Worm (Caenorhabditis elegans) whole organism, L1 larva: ENCODE measurements around the gene F54E7.9.

Source experiments
- C16A3.4 ChIP-seq: fragments of 150-350 bp; optimal IDR thresholded peaks from 2 replicates; lab custom pipeline; 2014; ENCODE audit warnings: missing biosample characterization, missing genetic modification characterization
- alr-1 ChIP-seq: fragments of 200-800 bp; sonication (Bioruptor generic); optimal IDR thresholded peaks from 2 replicates; lab custom pipeline; 2018; ENCODE audit warnings: borderline replicate concordance, mild to moderate bottlenecking, missing genetic modification characterization, missing compliant biosample characterization
- aly-2 ChIP-seq: fragments of 150-350 bp; optimal IDR thresholded peaks from 2 replicates; lab custom pipeline; 2014; ENCODE audit warnings: missing biosample characterization, missing genetic modification characterization
- ceh-8 ChIP-seq: fragments of 200-800 bp; sonication (Bioruptor generic); optimal IDR thresholded peaks from 2 replicates; lab custom pipeline; 2018; ENCODE audit warnings: mild to moderate bottlenecking, missing genetic modification characterization, moderate library complexity, missing compliant biosample characterization
- ceh-88 ChIP-seq: fragments of 200-800 bp; sonication (Bioruptor generic); IDR thresholded peaks from 2 replicates; pipeline ENCODE4 v1.3.6; 2022; ENCODE audit warnings: missing genetic modification characterization, missing compliant biosample characterization
- ceh-90 ChIP-seq: sonication (generic microtip); optimal IDR thresholded peaks from 2 replicates; lab custom pipeline; 2016; ENCODE audit warnings: missing genetic modification characterization, missing compliant biosample characterization
- dsc-1 ChIP-seq: sonication (generic microtip); optimal IDR thresholded peaks from 2 replicates; lab custom pipeline; 2016; ENCODE audit warnings: mild to moderate bottlenecking, missing genetic modification characterization, missing compliant biosample characterization
- efl-1 ChIP-seq, 4 experiments: fragments of 150-350 bp; optimal IDR thresholded peaks in 3 of 4; peaks in 1 of 4; 1 replicate in 1 of 4; 2 replicates in 3 of 4; lab custom pipeline; 2014; ENCODE audit warnings: missing biosample characterization in 2 of 4, missing genetic modification characterization in 2 of 4, missing genetic modification reagents in 2 of 4
- egl-13 ChIP-seq: sonication (generic microtip); optimal IDR thresholded peaks from 2 replicates; lab custom pipeline; 2016; ENCODE audit warnings: missing genotype, missing genetic modification reagents, missing genetic modification characterization, missing compliant biosample characterization
- ets-5 ChIP-seq: fragments of 200-800 bp; sonication (Bioruptor generic); IDR thresholded peaks from 2 replicates; pipeline ENCODE4 v1.3.6; 2022; ENCODE audit warnings: missing genetic modification characterization, missing compliant biosample characterization
- fkh-10 ChIP-seq: sonication (generic microtip); optimal IDR thresholded peaks from 2 replicates; lab custom pipeline; 2017; ENCODE audit warnings: missing biosample characterization, missing genetic modification reagents, missing genetic modification characterization
- fkh-4 ChIP-seq: sonication (generic microtip); optimal IDR thresholded peaks from 2 replicates; lab custom pipeline; 2016; ENCODE audit warnings: missing compliant biosample characterization, missing genetic modification characterization, borderline replicate concordance
- fkh-8 ChIP-seq: sonication (generic microtip); optimal IDR thresholded peaks from 2 replicates; lab custom pipeline; 2016; ENCODE audit warnings: mild to moderate bottlenecking, missing genetic modification characterization, missing compliant biosample characterization
- fos-1 ChIP-seq: fragments of 150-350 bp; optimal IDR thresholded peaks from 2 replicates; lab custom pipeline; 2014; ENCODE audit warnings: missing biosample characterization, missing genetic modification characterization
- grh-1 ChIP-seq: fragments of 200-800 bp; sonication (Bioruptor generic); IDR thresholded peaks from 2 replicates; pipeline ENCODE4 v1.3.6; 2022; ENCODE audit warnings: missing genetic modification reagents, missing genetic modification characterization, missing compliant biosample characterization
- hlh-17 ChIP-seq: fragments of 200-800 bp; sonication (Bioruptor generic); optimal IDR thresholded peaks from 2 replicates; lab custom pipeline; 2018; ENCODE audit warnings: missing genetic modification characterization, mild to moderate bottlenecking, missing compliant biosample characterization, moderate library complexity, borderline replicate concordance
- hlh-4 ChIP-seq: sonication (generic microtip); optimal IDR thresholded peaks from 2 replicates; lab custom pipeline; 2016; ENCODE audit warnings: mild to moderate bottlenecking, missing genetic modification characterization, missing compliant biosample characterization
- hpl-2 ChIP-seq: fragments of 150-350 bp; optimal IDR thresholded peaks from 2 replicates; lab custom pipeline; 2014; ENCODE audit warnings: missing biosample characterization, missing genetic modification reagents, missing genetic modification characterization
- jun-1 ChIP-seq: fragments of 150-350 bp; optimal IDR thresholded peaks from 2 replicates; lab custom pipeline; 2014; ENCODE audit warnings: missing biosample characterization, missing genetic modification reagents, missing genetic modification characterization
- lin-14 ChIP-seq: fragments of 200-800 bp; sonication (Bioruptor generic); optimal IDR thresholded peaks from 2 replicates; lab custom pipeline; 2018; ENCODE audit warnings: mild to moderate bottlenecking, missing genetic modification characterization, moderate library complexity, missing compliant biosample characterization
- lin-15B ChIP-seq: fragments of 150-350 bp; sonication (generic microtip); optimal IDR thresholded peaks from 3 replicates; lab custom pipeline; 2014; ENCODE audit warnings: missing biosample characterization, missing genetic modification characterization
- lsy-2 ChIP-seq, 2 experiments: fragments of 150-350 bp; optimal IDR thresholded peaks; 2 replicates each; lab custom pipeline; 2014; ENCODE audit warnings: missing biosample characterization in 2 of 2, missing genetic modification characterization in 2 of 2
- mab-9 ChIP-seq: fragments of 200-800 bp; sonication (Bioruptor generic); IDR thresholded peaks from 2 replicates; pipeline ENCODE4 v1.3.6; 2022; ENCODE audit warnings: missing genetic modification reagents, missing genetic modification characterization, missing compliant biosample characterization
- nhr-11 ChIP-seq: fragments of 150-350 bp; optimal IDR thresholded peaks from 2 replicates; lab custom pipeline; 2014; ENCODE audit warnings: missing biosample characterization, missing genetic modification characterization
- nhr-237 ChIP-seq: fragments of 150-350 bp; optimal IDR thresholded peaks from 2 replicates; lab custom pipeline; 2014; ENCODE audit warnings: missing biosample characterization, missing genetic modification characterization
- nhr-47 ChIP-seq: sonication (generic microtip); optimal IDR thresholded peaks from 2 replicates; lab custom pipeline; 2016; ENCODE audit warnings: mild to moderate bottlenecking, missing genetic modification characterization, moderate library complexity, missing compliant biosample characterization
- nhr-71 ChIP-seq: sonication (generic microtip); optimal IDR thresholded peaks from 2 replicates; lab custom pipeline; 2016; ENCODE audit warnings: mild to moderate bottlenecking, missing genetic modification characterization, moderate library complexity, missing compliant biosample characterization
- nhr-76 ChIP-seq: sonication (generic microtip); optimal IDR thresholded peaks from 2 replicates; lab custom pipeline; 2017; ENCODE audit warnings: missing biosample characterization, missing genetic modification characterization
- nhr-84 ChIP-seq: sonication (generic microtip); optimal IDR thresholded peaks from 2 replicates; lab custom pipeline; 2017; ENCODE audit warnings: missing biosample characterization, missing genetic modification characterization
- nhr-85 ChIP-seq: sonication (generic microtip); peaks from one replicate; lab custom pipeline; 2016; ENCODE audit warnings: missing genetic modification characterization, inconsistent platforms, missing compliant biosample characterization
- nhr-90 ChIP-seq: sonication (generic microtip); optimal IDR thresholded peaks from 2 replicates; lab custom pipeline; 2016; ENCODE audit warnings: mild to moderate bottlenecking, missing genetic modification characterization, missing compliant biosample characterization; ENCODE audit not compliant: poor library complexity
- pag-3 ChIP-seq: sonication (generic microtip); optimal IDR thresholded peaks from 2 replicates; lab custom pipeline; 2017; ENCODE audit warnings: missing genetic modification characterization, mild to moderate bottlenecking, missing compliant biosample characterization, antibody characterized with exemption, borderline replicate concordance; ENCODE audit not compliant: insufficient read depth
- pqm-1 ChIP-seq: sonication (generic microtip); optimal IDR thresholded peaks from 3 replicates; lab custom pipeline; 2017; ENCODE audit warnings: missing biosample characterization, missing genetic modification characterization
- rnt-1 ChIP-seq: sonication (generic microtip); optimal IDR thresholded peaks from 2 replicates; lab custom pipeline; 2016; ENCODE audit warnings: mild to moderate bottlenecking, missing genetic modification characterization, moderate library complexity, missing compliant biosample characterization
- snu-23 ChIP-seq: sonication (generic microtip); optimal IDR thresholded peaks from 2 replicates; lab custom pipeline; 2016; ENCODE audit warnings: missing genetic modification characterization, missing compliant biosample characterization
- sptf-1 ChIP-seq: fragments of 150-350 bp; optimal IDR thresholded peaks from 2 replicates; lab custom pipeline; 2014; ENCODE audit warnings: missing biosample characterization, missing genetic modification characterization
- tbx-2 ChIP-seq: sonication (generic microtip); optimal IDR thresholded peaks from 2 replicates; lab custom pipeline; 2016; ENCODE audit warnings: missing genetic modification characterization, missing compliant biosample characterization
- tlp-1 ChIP-seq: fragments of 150-350 bp; optimal IDR thresholded peaks from 2 replicates; lab custom pipeline; 2014; ENCODE audit warnings: missing biosample characterization, missing genetic modification characterization
- unc-86 ChIP-seq: sonication (generic microtip); optimal IDR thresholded peaks from 2 replicates; lab custom pipeline; 2016; ENCODE audit warnings: missing genetic modification characterization, missing compliant biosample characterization
- vab-15 ChIP-seq: sonication (generic microtip); optimal IDR thresholded peaks from 2 replicates; lab custom pipeline; 2017; ENCODE audit warnings: missing genotype, mild to moderate bottlenecking, missing genetic modification characterization, missing compliant biosample characterization

F54E7.9 gene

ce11 chrIII:5710676-5711075 lies 33.0 kb upstream of the F54E7.9 start (continued):
- TF ChIP-seq pag-3 (tag; lab: Kevin White, UChicago) (no peak), hpl-2 (GFP tag; lab: Kevin White, UChicago) (no peak), lsy-2 (tag; optimal IDR thresholded peaks at IDR 0.05; lab: Kevin White, UChicago) (peak in 1 of 2 experiments; percentile 87), hlh-17 (GFP tag; lab: Kevin White, UChicago) (no peak), tlp-1 (tag; lab: Kevin White, UChicago) (no peak), aly-2 (tag; lab: Kevin White, UChicago) (no peak), C16A3.4 (tag; lab: Kevin White, UChicago) (peak; percentile 36)

ce11 chrIII:5710045-5710444 lies 32.4 kb upstream of the F54E7.9 start, which contains the start of gene B0336.12:
Gene B0336.12 (minus strand): TSS chrIII:5710145.
- TF ChIP-seq fkh-10 (GFP tag; lab: Kevin White, UChicago) (no peak), nhr-237 (tag; lab: Kevin White, UChicago) (no peak), dsc-1 (tag; lab: Kevin White, UChicago) (peak; percentile 82), fkh-4 (peak; percentile 41)

DNA sequence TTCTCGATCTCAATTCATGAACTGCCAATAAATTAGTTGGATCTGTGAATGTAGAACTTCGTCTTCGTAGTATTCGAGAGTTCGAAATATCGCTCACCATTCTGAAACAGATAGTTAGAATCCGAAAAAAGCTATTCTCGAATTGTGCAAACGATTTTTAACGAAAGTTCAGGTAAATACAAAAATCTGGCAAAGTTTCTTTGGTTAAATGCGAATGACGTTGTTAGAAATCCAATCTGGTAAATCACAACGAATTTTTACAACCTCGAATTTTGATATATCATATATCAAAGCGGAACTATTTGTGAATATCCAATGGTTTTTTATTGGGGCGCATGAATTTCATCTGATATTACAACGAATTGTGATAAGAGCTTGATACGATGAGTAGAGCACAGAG lies 31.5 kb upstream of the F54E7.9 start, which contains the start of gene hpo-28:
Gene hpo-28, minus strand, starts transcription at position 101 of the 400 bp plus-strand sequence.
- TF ChIP-seq efl-1 (optimal IDR thresholded peaks at IDR 0.05; lab: Kevin White, UChicago) (no peak), efl-1 (GFP tag; optimal IDR thresholded peaks at IDR 0.05 in 1 of 2; lab: Kevin White, UChicago) (peak in 1 of 2 experiments; percentile 27), nhr-85 (no peak), rnt-1 (tag; lab: Kevin White, UChicago) (peak; percentile 13)
- TF ChIP-seq, all 84 proteins: peak for 2

- TF ChIP-seq lin-14 (GFP tag; lab: Kevin White, UChicago) (peak; percentile 55), ceh-90 (no peak), lsy-2 (tag; optimal IDR thresholded peaks at IDR 0.05; lab: Kevin White, UChicago) (peak in 1 of 2 experiments; percentile 19), dsc-1 (tag; lab: Kevin White, UChicago) (peak; percentile 37), ceh-88 (no peak), nhr-71 (tag; lab: Kevin White, UChicago) (peak; percentile 25), rnt-1 (tag; lab: Kevin White, UChicago) (peak; percentile 50)
- TF ChIP-seq, all 84 proteins: peak for 5
Observed at ce11 chrIII:5708024-5708423, 30.3 kb upstream of the F54E7.9 start.

- TF ChIP-seq pqm-1 (tag; lab: Kevin White, UChicago) (no peak), alr-1 (tag; lab: Kevin White, UChicago) (peak; percentile 99)
Observed at ce11 chrIII:5707546-5707945, 29.9 kb upstream of the F54E7.9 start.

ce11 chrIII:5706077-5706627 lies 28.5 kb upstream of the F54E7.9 start, which contains the start of gene rpl-23:
Gene rpl-23 (minus strand): TSS chrIII:5706127.
- peak; percentile 80 for TF ChIP-seq nhr-11 (tag; lab: Kevin White, UChicago)
- peak; percentile 56 for TF ChIP-seq egl-13 (tag; lab: Kevin White, UChicago)
- TF ChIP-seq mab-9 (GFP tag; lab: Robert Waterston, UW) = no peak
- TF ChIP-seq snu-23 (GFP tag; lab: Kevin White, UChicago) = peak; percentile 97
- TF ChIP-seq unc-86 (tag; lab: Kevin White, UChicago) = peak; percentile 80
- peak; percentile 85 for TF ChIP-seq fkh-10 (GFP tag; lab: Kevin White, UChicago)
- TF ChIP-seq fkh-8 = peak; percentile 91
- peak; percentile 85 for TF ChIP-seq lin-15B (tag; lab: Kevin White, UChicago)
- TF ChIP-seq nhr-71 (tag; lab: Kevin White, UChicago) = peak; percentile 94
- peak; percentile 70 for TF ChIP-seq grh-1 (GFP tag; lab: Robert Waterston, UW)
- peak; percentile 47 for TF ChIP-seq nhr-84
- TF ChIP-seq ets-5 = no peak
- peak; percentile 90 for TF ChIP-seq tbx-2
- TF ChIP-seq rnt-1 (tag; lab: Kevin White, UChicago) = peak; percentile 90
- TF ChIP-seq vab-15 = peak; percentile 81
- peak; percentile 90 for TF ChIP-seq jun-1 (tag; lab: Kevin White, UChicago)
- no peak for TF ChIP-seq hlh-4 (tag; lab: Kevin White, UChicago)
- peak; percentile 91 for TF ChIP-seq nhr-47
- peak; percentile 92 for TF ChIP-seq fos-1 (tag; lab: Kevin White, UChicago)
- TF ChIP-seq nhr-90 (tag; lab: Kevin White, UChicago) = peak; percentile 82
- no peak for TF ChIP-seq nhr-76 (tag; lab: Kevin White, UChicago)
- TF ChIP-seq ceh-8 (GFP tag; lab: Kevin White, UChicago) = peak; percentile 15
- no peak for TF ChIP-seq sptf-1 (tag; lab: Kevin White, UChicago)
